Worm (Caenorhabditis elegans): ENCODE results near the gene T24C4.3.

DNA sequence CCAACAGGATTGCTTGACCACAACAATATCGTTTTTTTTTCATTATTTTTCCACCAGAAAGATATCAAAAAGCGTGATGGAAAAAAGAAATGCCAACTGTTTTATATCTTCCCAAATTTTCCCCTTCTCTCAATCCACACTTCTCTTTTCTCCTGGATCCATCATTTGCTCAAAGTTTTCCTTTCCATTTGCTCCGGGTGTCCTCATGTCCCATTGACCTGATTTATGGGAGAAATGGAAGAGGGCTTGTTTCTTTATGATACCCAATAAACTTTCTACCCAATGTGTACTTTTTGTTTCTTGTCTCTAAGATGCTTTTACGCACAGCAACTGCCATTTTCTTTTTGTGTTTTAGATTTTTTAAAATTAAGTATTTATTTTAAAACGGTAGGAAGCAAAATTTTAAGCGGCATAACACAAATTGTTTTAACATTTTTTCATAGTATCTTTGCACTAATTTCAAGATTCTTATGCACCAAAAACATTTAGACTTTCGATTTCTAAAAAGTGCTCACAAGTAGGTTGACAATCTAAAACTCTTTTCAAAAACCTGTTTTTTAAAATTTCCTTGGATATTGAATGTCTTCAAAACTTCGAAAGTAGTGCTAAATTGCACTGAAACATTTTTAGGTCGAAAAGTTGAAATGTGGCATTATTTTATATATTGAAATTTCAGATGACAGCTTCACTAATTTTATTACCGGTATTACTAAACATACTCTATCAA, 49.6 kb downstream of the T24C4.3 start, which contains the start of gene clec-149:
- no peak for TF ChIP-seq zfp-3 (GFP tag; conservative IDR thresholded peaks at IDR 0.05)
- TF ChIP-seq fos-1 (tag; optimal IDR thresholded peaks at IDR 0.05): no peak
- TF ChIP-seq nhr-237 (tag; optimal IDR thresholded peaks at IDR 0.05): no peak
- no peak for TF ChIP-seq F44E2.7 (GFP tag; IDR thresholded peaks at IDR 0.05)
- TF ChIP-seq unc-62 (GFP tag; optimal IDR thresholded peaks at IDR 0.05 in 1 of 2): no peak
- TF ChIP-seq unc-62 (tag; optimal IDR thresholded peaks at IDR 0.05): no peak
- TF ChIP-seq lin-39 (tag; optimal IDR thresholded peaks at IDR 0.05): no peak
- TF ChIP-seq egl-27 (tag; optimal IDR thresholded peaks at IDR 0.05): no peak
- no peak for TF ChIP-seq dmd-9 (GFP tag; IDR thresholded peaks at IDR 0.05)
